Fruit fly (Drosophila melanogaster): ENCODE measurements around the gene dind.

The dind gene

DNA sequence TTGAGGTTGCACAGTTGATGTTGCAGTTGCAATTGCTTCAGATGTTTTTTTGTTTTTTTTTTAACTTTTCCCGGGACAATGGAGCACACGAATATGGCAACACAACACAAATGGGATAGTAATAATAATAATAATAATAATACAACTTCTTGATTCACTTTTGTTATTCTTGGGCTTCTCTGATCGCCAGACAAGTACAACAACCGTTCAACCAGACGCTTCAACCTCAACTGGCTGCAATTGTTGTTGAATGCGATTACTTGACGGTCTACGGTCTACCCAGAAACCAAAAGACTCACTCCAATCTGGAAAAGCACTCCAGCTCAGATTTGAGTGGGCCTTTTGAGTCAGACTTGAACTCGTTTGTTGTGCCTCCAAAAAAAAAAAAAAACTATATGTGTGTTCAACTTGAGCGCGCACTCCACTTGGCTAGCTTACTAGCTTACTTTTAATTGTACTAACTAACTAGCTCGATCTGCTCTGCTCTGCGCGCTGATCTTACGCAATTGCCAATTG is 36.0 kb downstream of the dind start, which contains the start of gene CG14301:
TSS of gene CG14301 (minus strand) at position 216 of the 516 bp plus-strand sequence.
- TF ChIP-seq CG12768 (GFP tag; optimal IDR thresholded peaks at IDR 0.05) (no peak), toe (GFP tag; optimal IDR thresholded peaks at IDR 0.05) (no peak), pad (GFP tag; optimal IDR thresholded peaks at IDR 0.05) (no peak), CG7045 (GFP tag; optimal IDR thresholded peaks at IDR 0.05) (no peak), Clk (GFP tag; optimal IDR thresholded peaks at IDR 0.05) (no peak), kay (GFP tag; ENCODE audit: borderline replicate concordance) (no peak), Mnt (GFP tag; optimal IDR thresholded peaks at IDR 0.05) (no peak), CG7101 (tag; optimal IDR thresholded peaks at IDR 0.05) (no peak), cic (GFP tag; optimal IDR thresholded peaks at IDR 0.05) (no peak), Hr96 (GFP tag; optimal IDR thresholded peaks at IDR 0.05) (no peak), bab1 (GFP tag; optimal IDR thresholded peaks at IDR 0.05) (no peak), Crg-1 (GFP tag; optimal IDR thresholded peaks at IDR 0.05) (no peak), CG11617 (GFP tag; optimal IDR thresholded peaks at IDR 0.05) (no peak), tj (GFP tag; optimal IDR thresholded peaks at IDR 0.05) (no peak), ovo (GFP tag; optimal IDR thresholded peaks at IDR 0.05) (no peak), CG33017 (tag; optimal IDR thresholded peaks at IDR 0.05) (no peak)

DNA sequence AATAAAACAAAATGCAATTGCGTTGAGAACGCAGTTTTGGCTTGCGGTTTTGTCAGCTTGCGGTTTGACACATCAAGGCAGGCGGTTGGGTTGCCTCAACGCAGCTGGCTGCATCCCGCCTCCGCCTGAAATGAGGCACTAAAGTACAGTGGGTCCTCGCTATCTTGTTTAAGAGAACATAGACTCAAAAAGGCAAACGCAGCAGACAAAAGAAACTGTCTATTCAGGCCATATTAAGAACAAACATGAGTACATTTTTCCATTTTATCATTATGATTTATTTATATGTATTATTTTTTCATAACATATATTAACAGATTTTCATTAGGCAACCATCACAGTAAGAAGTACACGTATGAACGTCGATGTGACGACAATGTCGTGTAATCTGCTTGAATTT is 37.7 kb downstream of the dind start:
- TF ChIP-seq ovo (GFP tag; optimal IDR thresholded peaks at IDR 0.05), result no peak
- TF ChIP-seq cic (GFP tag; optimal IDR thresholded peaks at IDR 0.05), result no peak
- TF ChIP-seq CG5204 (GFP tag; optimal IDR thresholded peaks at IDR 0.05), result no peak
- TF ChIP-seq tj (GFP tag; optimal IDR thresholded peaks at IDR 0.05), result peak; percentile 24
- no peak for TF ChIP-seq CG33017 (tag; optimal IDR thresholded peaks at IDR 0.05)

DNA sequence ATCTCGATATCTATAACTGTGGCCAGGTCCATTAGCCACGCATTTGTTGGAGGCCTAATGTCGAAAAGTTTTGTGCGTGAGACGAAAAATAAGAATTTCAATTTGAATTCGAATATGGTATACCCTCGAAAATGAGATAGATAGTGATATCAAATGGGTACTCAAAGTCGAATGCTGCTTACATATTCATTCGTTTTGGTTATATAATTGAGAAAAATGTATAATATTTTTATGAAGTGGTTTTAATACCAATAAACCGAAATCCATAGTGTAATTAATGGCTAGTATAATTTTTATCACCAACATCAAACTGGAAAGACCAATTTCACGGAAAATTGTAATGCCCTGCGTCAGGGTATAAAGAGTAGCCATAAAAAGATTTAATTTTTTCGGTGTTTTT is 44.2 kb downstream of the dind start:
- TF ChIP-seq CG1620 (GFP tag; optimal IDR thresholded peaks at IDR 0.05) (no peak), cic (GFP tag; optimal IDR thresholded peaks at IDR 0.05) (no peak), CG7101 (tag; optimal IDR thresholded peaks at IDR 0.05) (no peak), cnc (optimal IDR thresholded peaks at IDR 0.05) (no peak), tj (GFP tag; optimal IDR thresholded peaks at IDR 0.05) (no peak), kay (GFP tag; ENCODE audit: borderline replicate concordance) (peak; percentile 42), toe (GFP tag; optimal IDR thresholded peaks at IDR 0.05) (no peak)

DNA sequence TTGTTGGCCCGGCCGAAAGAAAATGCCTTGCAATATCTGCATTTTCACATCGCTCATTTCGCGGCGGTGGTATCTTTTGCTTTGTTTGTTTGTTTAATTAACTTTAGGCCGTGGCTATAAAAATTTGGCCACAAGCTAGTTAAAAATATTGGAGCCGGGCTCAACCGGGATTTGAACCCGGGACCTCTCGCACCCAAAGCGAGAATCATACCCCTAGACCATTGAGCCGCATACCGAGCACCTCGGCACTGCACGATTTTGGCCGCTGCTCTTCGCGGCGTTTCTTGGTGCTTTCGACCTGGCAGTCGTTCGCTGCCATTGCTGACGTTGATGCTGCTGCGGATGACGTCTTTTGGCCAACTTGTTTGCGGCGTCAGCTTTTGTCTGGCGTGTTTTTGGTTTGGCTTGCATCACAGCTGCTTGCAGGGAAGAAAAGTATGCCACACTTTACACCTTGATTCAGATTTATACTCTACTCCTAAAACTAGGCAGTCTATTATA is 49.0 kb downstream of the dind start:
- TF ChIP-seq tj (GFP tag; optimal IDR thresholded peaks at IDR 0.05), result peak; percentile 71
- no peak for TF ChIP-seq CG5204 (GFP tag; optimal IDR thresholded peaks at IDR 0.05)
- TF ChIP-seq ovo (GFP tag; optimal IDR thresholded peaks at IDR 0.05), result no peak
